Fruit fly (Drosophila melanogaster): ENCODE results near the gene CG44476.

- TF ChIP-seq usp (GFP tag; optimal IDR thresholded peaks at IDR 0.05), result no peak
- TF ChIP-seq psq (optimal IDR thresholded peaks at IDR 0.05), result no peak
These were observed 45.7 kb downstream of the CG44476 start for dm6 chr2L:18067266-18067665.

All from whole organism.